Fruit fly (Drosophila melanogaster): Measurements from ENCODE around the gene Capr.

DNA sequence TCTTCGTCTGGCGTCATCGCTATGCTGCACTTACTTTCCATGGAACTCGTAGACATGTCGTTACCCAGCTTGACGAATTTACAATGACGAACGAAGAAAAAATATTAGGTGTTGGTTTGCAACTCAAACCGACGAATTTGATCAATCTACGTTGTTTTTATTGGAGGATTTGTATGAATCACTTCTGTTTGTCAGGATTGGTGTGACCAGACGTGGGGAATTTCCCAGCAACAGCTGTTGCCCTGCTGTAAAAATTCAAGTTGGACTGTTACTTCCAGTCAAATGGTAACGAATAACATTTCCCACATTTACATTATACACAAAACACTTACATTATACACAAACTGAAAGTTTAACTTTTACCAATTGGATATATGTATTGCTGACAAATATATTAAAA lies 10.7 kb upstream of the Capr start, which contains the start of gene Chmp1:
- TF ChIP-seq CG5204 (GFP tag; optimal IDR thresholded peaks at IDR 0.05) (no peak), ovo (GFP tag; optimal IDR thresholded peaks at IDR 0.05) (no peak), cic (GFP tag; optimal IDR thresholded peaks at IDR 0.05) (no peak), Mnt (GFP tag; optimal IDR thresholded peaks at IDR 0.05) (no peak), Hr96 (GFP tag; optimal IDR thresholded peaks at IDR 0.05) (no peak), cnc (optimal IDR thresholded peaks at IDR 0.05) (no peak), pad (GFP tag; optimal IDR thresholded peaks at IDR 0.05) (no peak), CG7045 (GFP tag; optimal IDR thresholded peaks at IDR 0.05) (no peak), kay (GFP tag; ENCODE audit: borderline replicate concordance) (peak; percentile 99), tj (GFP tag; optimal IDR thresholded peaks at IDR 0.05) (no peak)
